Fruit fly (Drosophila melanogaster) whole organism, embryonic: Measurements from ENCODE around the gene GC2.
A peak's percentile ranks its signal among the peaks of the same experiment; 100 is the strongest.

ENCODE experiments used
- Atf3 ChIP-seq: fragments of 200-800 bp; sonication (Bioruptor generic); optimal IDR thresholded peaks from 3 replicates; lab custom pipeline; 2016; ENCODE audit warnings: missing biosample characterization, missing genetic modification characterization
- Bgb ChIP-seq: fragments of 200-800 bp; sonication (Bioruptor generic); IDR thresholded peaks from 2 replicates; pipeline ENCODE4 v1.3.6; 2022; ENCODE audit warnings: missing biosample characterization, missing genetic modification characterization; ENCODE audit not compliant: partially characterized antibody
- CG12659 ChIP-seq: fragments of 200-800 bp; sonication (Bioruptor generic); optimal IDR thresholded peaks from 3 replicates; lab custom pipeline; 2017; ENCODE audit warnings: mild to moderate bottlenecking, missing biosample characterization, missing genetic modification reagents, missing genetic modification characterization
- CG12744 ChIP-seq: fragments of 200-800 bp; sonication (Bioruptor generic); optimal IDR thresholded peaks from 2 replicates; lab custom pipeline; 2016; ENCODE audit warnings: missing biosample characterization, missing genetic modification characterization
- CG12942 ChIP-seq: fragments of 200-800 bp; sonication (Bioruptor generic); optimal IDR thresholded peaks from 3 replicates; lab custom pipeline; 2016; ENCODE audit warnings: missing biosample characterization, missing genetic modification characterization
- CG14014 ChIP-seq: fragments of 200-800 bp; sonication (Bioruptor generic); IDR thresholded peaks from 2 replicates; pipeline ENCODE4 v1.3.6; 2022; ENCODE audit warnings: missing biosample characterization, missing genetic modification characterization
- CG1602 ChIP-seq: fragments of 200-800 bp; sonication (Bioruptor generic); optimal IDR thresholded peaks from 3 replicates; lab custom pipeline; 2016; ENCODE audit warnings: missing biosample characterization, missing genetic modification characterization
- CG1603 ChIP-seq: fragments of 200-800 bp; sonication (Bioruptor generic); optimal IDR thresholded peaks from 2 replicates; lab custom pipeline; 2019; ENCODE audit warnings: missing biosample characterization, mild to moderate bottlenecking, missing genetic modification characterization, moderate library complexity
- CG1792 ChIP-seq: fragments of 200-800 bp; sonication (Bioruptor generic); optimal IDR thresholded peaks from 2 replicates; lab custom pipeline; 2016; ENCODE audit warnings: missing biosample characterization, missing genetic modification characterization
- CG2889 ChIP-seq: fragments of 200-800 bp; sonication (Bioruptor generic); IDR thresholded peaks from 3 replicates; pipeline ENCODE4 v1.3.6; 2022; ENCODE audit warnings: missing biosample characterization, missing genetic modification characterization
- CG30020 ChIP-seq: fragments of 200-800 bp; optimal IDR thresholded peaks from 2 replicates; lab custom pipeline; 2019; ENCODE audit warnings: missing biosample characterization, mild to moderate bottlenecking, missing genetic modification characterization, moderate library complexity
- CG30431 ChIP-seq: fragments of 200-800 bp; sonication (Bioruptor generic); optimal IDR thresholded peaks from 2 replicates; lab custom pipeline; 2017; ENCODE audit warnings: missing biosample characterization, missing genetic modification characterization
- CG32767 ChIP-seq: fragments of 200-800 bp; sonication (Bioruptor generic); IDR thresholded peaks from 2 replicates; pipeline ENCODE4 v1.3.6; 2022; ENCODE audit warnings: missing biosample characterization, missing genetic modification characterization
- CG3281 ChIP-seq: fragments of 200-800 bp; sonication (Bioruptor generic); optimal IDR thresholded peaks from 3 replicates; lab custom pipeline; 2017; ENCODE audit warnings: missing biosample characterization, mild to moderate bottlenecking, missing genetic modification characterization
- CG34224 ChIP-seq: fragments of 200-800 bp; sonication (Bioruptor generic); IDR thresholded peaks from 3 replicates; pipeline ENCODE4 v1.3.6; 2022; ENCODE audit warnings: missing biosample characterization, missing genetic modification characterization; ENCODE audit not compliant: partially characterized antibody
- CG42726 ChIP-seq: fragments of 200-800 bp; sonication (Bioruptor generic); IDR thresholded peaks from 2 replicates; pipeline ENCODE4 v1.3.6; 2022; ENCODE audit warnings: missing biosample characterization, missing genetic modification characterization; ENCODE audit not compliant: partially characterized antibody
- CG6683 ChIP-seq: fragments of 200-800 bp; sonication (Bioruptor generic); optimal IDR thresholded peaks from 2 replicates; lab custom pipeline; 2017; ENCODE audit warnings: missing biosample characterization, mild to moderate bottlenecking, missing genetic modification characterization, missing genetic modification reagents
- CTCF ChIP-seq: fragments of 200-800 bp; sonication (Bioruptor generic); optimal IDR thresholded peaks from 2 replicates; lab custom pipeline; 2017; ENCODE audit warnings: missing biosample characterization, mild to moderate bottlenecking, missing genetic modification characterization, moderate library complexity
- D ChIP-seq, 2 experiments: fragments of 200-800 bp in 1 of 2; fragments of >200 bp in 1 of 2; sonication (Bioruptor generic) in 1 of 2; optimal IDR thresholded peaks; 2 replicates in 1 of 2; 3 replicates in 1 of 2; lab custom pipeline; 2017; ENCODE audit warnings: mild to moderate bottlenecking in 1 of 2, missing biosample characterization in 1 of 2, missing genetic modification characterization in 1 of 2, missing genetic modification reagents in 1 of 2
- Deaf1 ChIP-seq: fragments of 200-800 bp; optimal IDR thresholded peaks from 3 replicates; lab custom pipeline; 2019; ENCODE audit warnings: missing biosample characterization, mild to moderate bottlenecking, missing genetic modification characterization, moderate library complexity
- E2f1 ChIP-seq: fragments of 200-800 bp; sonication (Bioruptor generic); IDR thresholded peaks from 2 replicates; pipeline ENCODE4 v1.3.6; 2022; ENCODE audit warnings: missing biosample characterization, missing genetic modification characterization
- Gsc ChIP-seq: fragments of 200-800 bp; sonication (Bioruptor generic); IDR thresholded peaks from 2 replicates; pipeline ENCODE4 v1.3.6; 2022; ENCODE audit warnings: missing biosample characterization, missing genetic modification characterization
- HHEX ChIP-seq: fragments of 200-800 bp; sonication (Bioruptor generic); optimal IDR thresholded peaks from 3 replicates; lab custom pipeline; 2017; ENCODE audit warnings: missing biosample characterization, mild to moderate bottlenecking, missing genetic modification characterization, missing genetic modification reagents
- Hr51 ChIP-seq, 2 experiments: fragments of 200-800 bp; sonication (Bioruptor generic); optimal IDR thresholded peaks; 2 replicates in 1 of 2; 3 replicates in 1 of 2; lab custom pipeline; 2016 to 2018; ENCODE audit warnings: missing biosample characterization in 2 of 2, missing genetic modification characterization in 2 of 2, mild to moderate bottlenecking in 1 of 2, moderate library complexity in 1 of 2
- Max ChIP-seq: fragments of 200-800 bp; sonication (Bioruptor generic); optimal IDR thresholded peaks from 2 replicates; lab custom pipeline; 2016; ENCODE audit warnings: missing biosample characterization, mild to moderate bottlenecking, missing genetic modification characterization
- NC2β ChIP-seq: fragments of 200-800 bp; sonication (Bioruptor generic); optimal IDR thresholded peaks from 2 replicates; lab custom pipeline; 2016; ENCODE audit warnings: missing biosample characterization, missing genetic modification characterization
- NfI ChIP-seq: fragments of 200-800 bp; sonication (Bioruptor generic); optimal IDR thresholded peaks from 3 replicates; lab custom pipeline; 2018; ENCODE audit warnings: missing biosample characterization, mild to moderate bottlenecking, missing genetic modification characterization, moderate library complexity
- Optix ChIP-seq: fragments of 200-800 bp; sonication (Bioruptor generic); IDR thresholded peaks from 3 replicates; pipeline ENCODE4 v1.3.6; 2022; ENCODE audit warnings: missing biosample characterization, missing genetic modification characterization
- Sin3A ChIP-seq: fragments of >200 bp; optimal IDR thresholded peaks from 2 replicates; lab custom pipeline; 2018
- Sox102F ChIP-seq: fragments of 200-800 bp; sonication (Bioruptor generic); optimal IDR thresholded peaks from 2 replicates; lab custom pipeline; 2018; ENCODE audit warnings: missing biosample characterization, mild to moderate bottlenecking, missing genetic modification characterization, moderate library complexity
- ab ChIP-seq: fragments of 200-800 bp; sonication (Bioruptor generic); optimal IDR thresholded peaks from 2 replicates; lab custom pipeline; 2016; ENCODE audit warnings: missing biosample characterization, missing genetic modification characterization
- abd-A ChIP-seq: fragments of 200-800 bp; sonication (Bioruptor generic); optimal IDR thresholded peaks from 3 replicates; lab custom pipeline; 2019; ENCODE audit warnings: missing biosample characterization, mild to moderate bottlenecking, missing genetic modification characterization, moderate library complexity
- al ChIP-seq: fragments of 200-800 bp; sonication (Bioruptor generic); IDR thresholded peaks from 2 replicates; pipeline ENCODE4 v1.3.6; 2022; ENCODE audit warnings: missing biosample characterization, missing genetic modification characterization
- chn ChIP-seq: fragments of 200-800 bp; sonication (Bioruptor generic); optimal IDR thresholded peaks from 2 replicates; lab custom pipeline; 2016; ENCODE audit warnings: missing biosample characterization, missing genetic modification characterization
- exex ChIP-seq: fragments of 200-800 bp; sonication (Bioruptor generic); optimal IDR thresholded peaks from 4 replicates; lab custom pipeline; 2018; ENCODE audit warnings: missing biosample characterization, mild to moderate bottlenecking, missing genetic modification characterization, moderate library complexity
- fd3F ChIP-seq: fragments of 200-800 bp; sonication (Bioruptor generic); optimal IDR thresholded peaks from 2 replicates; lab custom pipeline; 2018; ENCODE audit warnings: missing biosample characterization, mild to moderate bottlenecking, missing genetic modification characterization, moderate library complexity
- fu2 ChIP-seq: fragments of 200-800 bp; sonication (Bioruptor generic); optimal IDR thresholded peaks from 2 replicates; lab custom pipeline; 2016; ENCODE audit warnings: missing biosample characterization, missing genetic modification characterization
- gce ChIP-seq: fragments of 200-800 bp; sonication (Bioruptor generic); IDR thresholded peaks from 3 replicates; pipeline ENCODE4 v1.3.6; 2022; ENCODE audit warnings: missing biosample characterization, missing genetic modification characterization
- kah ChIP-seq: fragments of 200-800 bp; sonication (Bioruptor generic); optimal IDR thresholded peaks from 2 replicates; lab custom pipeline; 2018; ENCODE audit warnings: missing biosample characterization, mild to moderate bottlenecking, missing genetic modification characterization
- luna ChIP-seq: fragments of 200-800 bp; sonication (Bioruptor generic); optimal IDR thresholded peaks from 2 replicates; lab custom pipeline; 2016; ENCODE audit warnings: missing biosample characterization, missing genetic modification characterization
- nau ChIP-seq: fragments of 200-800 bp; sonication (Bioruptor generic); optimal IDR thresholded peaks from 3 replicates; lab custom pipeline; 2017; ENCODE audit warnings: missing biosample characterization, mild to moderate bottlenecking, missing genetic modification characterization, missing genetic modification reagents
- nmo ChIP-seq: fragments of 200-800 bp; sonication (Bioruptor generic); optimal IDR thresholded peaks from 2 replicates; lab custom pipeline; 2018; ENCODE audit warnings: missing biosample characterization, mild to moderate bottlenecking, missing genetic modification characterization, moderate library complexity
- odd ChIP-seq: fragments of 200-800 bp; sonication (Bioruptor generic); optimal IDR thresholded peaks from 2 replicates; lab custom pipeline; 2017; ENCODE audit warnings: missing biosample characterization, mild to moderate bottlenecking, missing genetic modification characterization
- onecut ChIP-seq: fragments of 200-800 bp; sonication (Bioruptor generic); IDR thresholded peaks from 2 replicates; pipeline ENCODE4 v1.3.6; 2022; ENCODE audit warnings: missing biosample characterization, missing genetic modification characterization
- pita ChIP-seq: fragments of 200-800 bp; sonication (Bioruptor generic); optimal IDR thresholded peaks from 2 replicates; lab custom pipeline; 2017; ENCODE audit warnings: missing biosample characterization, mild to moderate bottlenecking, missing genetic modification characterization
- schlank ChIP-seq: fragments of 200-800 bp; sonication (Bioruptor generic); optimal IDR thresholded peaks from 2 replicates; lab custom pipeline; 2018; ENCODE audit warnings: missing biosample characterization, mild to moderate bottlenecking, missing genetic modification characterization
- sim ChIP-seq: fragments of 200-800 bp; sonication (Bioruptor generic); IDR thresholded peaks from 2 replicates; pipeline ENCODE4 v1.3.6; 2022; ENCODE audit warnings: missing biosample characterization, missing genetic modification characterization
- tna ChIP-seq: fragments of 200-800 bp; sonication (Bioruptor generic); IDR thresholded peaks from 2 replicates; pipeline ENCODE4 v1.3.6; 2022; ENCODE audit warnings: missing biosample characterization, missing genetic modification characterization; ENCODE audit not compliant: partially characterized antibody
- vfl ChIP-seq: fragments of 200-800 bp; sonication (Bioruptor generic); optimal IDR thresholded peaks from 2 replicates; lab custom pipeline; 2016; ENCODE audit warnings: missing biosample characterization, missing genetic modification characterization
- wek ChIP-seq: fragments of 200-800 bp; sonication (Bioruptor generic); optimal IDR thresholded peaks from 3 replicates; lab custom pipeline; 2018; ENCODE audit warnings: missing biosample characterization, mild to moderate bottlenecking, missing genetic modification characterization, moderate library complexity
- zen2 ChIP-seq: fragments of 200-800 bp; sonication (Bioruptor generic); IDR thresholded peaks from 3 replicates; pipeline ENCODE4 v1.3.6; 2022; ENCODE audit warnings: missing biosample characterization, missing genetic modification characterization; ENCODE audit not compliant: partially characterized antibody

The GC2 gene

DNA sequence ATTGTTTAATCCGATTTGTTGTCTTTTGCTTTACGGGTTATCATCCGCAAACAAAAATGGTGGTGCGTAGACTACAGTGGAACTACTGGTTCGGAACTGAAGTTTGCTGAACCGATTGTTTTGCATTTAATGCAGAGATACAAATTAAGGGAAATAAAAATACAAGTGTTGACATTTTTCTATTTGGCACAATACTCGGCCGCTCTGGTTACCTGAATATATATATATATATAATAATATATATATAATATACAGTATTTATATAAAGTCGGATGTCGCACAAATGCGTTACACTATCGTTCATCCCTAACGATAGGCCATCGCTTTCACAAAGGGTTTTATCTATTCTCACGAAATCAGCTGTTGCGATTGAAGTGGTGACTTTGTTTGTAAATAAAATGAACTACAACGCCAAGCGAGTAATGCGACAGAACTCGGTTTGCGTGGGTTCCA lies 45.4 kb downstream of the GC2 start, which contains the start of the genes DCAF12 and Spt3 (continued):
- TF ChIP-seq CG30431 (GFP tag; lab: Kevin White, UChicago) (peak; percentile 40), Optix (GFP tag; lab: Robert Waterston, UW) (no peak), NC2β (GFP tag; lab: Kevin White, UChicago) (no peak), al (GFP tag; lab: Robert Waterston, UW) (peak; percentile 51; the same call in 1 of the 2 replicates), CG12942 (no peak), CG6683 (GFP tag; lab: Kevin White, UChicago) (no peak), pita (GFP tag; lab: Kevin White, UChicago) (no peak), CG1792 (no peak), luna (GFP tag; lab: Kevin White, UChicago) (no peak), CG12659 (GFP tag; lab: Kevin White, UChicago) (peak; percentile 60), CG1602 (GFP tag; lab: Kevin White, UChicago) (peak; percentile 14), fu2 (GFP tag; lab: Kevin White, UChicago) (no peak), CG32767 (GFP tag; lab: Robert Waterston, UW) (no peak), HHEX (no peak), vfl (GFP tag; lab: Kevin White, UChicago) (no peak), NfI (GFP tag; lab: Kevin White, UChicago) (peak; percentile 63), sim (GFP tag; lab: Robert Waterston, UW) (no peak), E2f1 (GFP tag; lab: Robert Waterston, UW) (peak; percentile 31; the same call in 1 of the 2 replicates), wek (GFP tag; lab: Kevin White, UChicago) (no peak), CTCF (GFP tag; lab: Kevin White, UChicago) (no peak), nmo (peak; percentile 81), tna (GFP tag; lab: Robert Waterston, UW) (peak; percentile 82), CG14014 (GFP tag; lab: Robert Waterston, UW) (no peak), CG30020 (tag; lab: Kevin White, UChicago) (peak; percentile 69), Bgb (peak; percentile 91), Sin3A (lab: Kevin White, UChicago) (no peak), CG1603 (tag; lab: Kevin White, UChicago) (no peak), exex (tag; lab: Kevin White, UChicago) (no peak), CG2889 (GFP tag; lab: Robert Waterston, UW) (no peak), chn (GFP tag; lab: Kevin White, UChicago) (no peak), gce (GFP tag; lab: Robert Waterston, UW) (no peak), Gsc (GFP tag; lab: Robert Waterston, UW) (no peak), ab (no peak), fd3F (GFP tag; lab: Kevin White, UChicago) (peak; percentile 22), odd (no peak), D (optimal IDR thresholded peaks at IDR 0.05; lab: Kevin White, UChicago) (no peak), D (GFP tag; optimal IDR thresholded peaks at IDR 0.05; lab: Kevin White, UChicago) (peak; percentile 38), CG3281 (peak; percentile 63), CG12744 (GFP tag; lab: Kevin White, UChicago) (no peak), Deaf1 (tag; lab: Kevin White, UChicago) (peak; percentile 36), nau (GFP tag; lab: Kevin White, UChicago) (no peak), Sox102F (GFP tag; lab: Kevin White, UChicago) (no peak), kah (GFP tag; lab: Kevin White, UChicago) (peak; percentile 17), CG34224 (GFP tag; lab: Robert Waterston, UW) (peak; percentile 76), Atf3 (no peak), Max (no peak), zen2 (GFP tag; lab: Robert Waterston, UW) (peak; percentile 77; the same call in 2 of the 3 replicates), abd-A (no peak), Hr51 (GFP tag; optimal IDR thresholded peaks at IDR 0.05; lab: Kevin White, UChicago) (peak in 1 of 2 experiments; percentile 41), schlank (tag; lab: Kevin White, UChicago) (no peak), onecut (no peak), CG42726 (GFP tag; lab: Robert Waterston, UW) (peak; percentile 63)
